Fruit fly (Drosophila melanogaster) whole organism, embryonic: Measurements from ENCODE around the gene Arf4.

Experiments
- Adf1 ChIP-seq: fragments of 200-800 bp; sonication (Bioruptor generic); IDR thresholded peaks from 2 replicates; pipeline ENCODE4 v1.3.6; 2022; ENCODE audit warnings: missing biosample characterization, missing genetic modification characterization
- BEAF-32 ChIP-seq: fragments of 200-800 bp; sonication (Bioruptor generic); optimal IDR thresholded peaks from 3 replicates; lab custom pipeline; 2017; ENCODE audit warnings: missing biosample characterization, missing genetic modification characterization, mild to moderate bottlenecking, moderate library complexity, missing genetic modification reagents
- Bgb ChIP-seq: fragments of 200-800 bp; sonication (Bioruptor generic); IDR thresholded peaks from 2 replicates; pipeline ENCODE4 v1.3.6; 2022; ENCODE audit warnings: missing biosample characterization, missing genetic modification characterization; ENCODE audit not compliant: partially characterized antibody
- CG10209 ChIP-seq: fragments of 200-800 bp; sonication (Bioruptor generic); optimal IDR thresholded peaks from 3 replicates; lab custom pipeline; 2017; ENCODE audit warnings: missing biosample characterization, mild to moderate bottlenecking, missing genetic modification characterization, missing genetic modification reagents
- CG10267 ChIP-seq: fragments of 200-800 bp; sonication (Bioruptor generic); optimal IDR thresholded peaks from 2 replicates; lab custom pipeline; 2018; ENCODE audit warnings: missing biosample characterization, mild to moderate bottlenecking, missing genetic modification characterization, moderate library complexity
- CG11085 ChIP-seq: fragments of 200-800 bp; sonication (Bioruptor generic); IDR thresholded peaks from 2 replicates; pipeline ENCODE4 v1.3.6; 2022; ENCODE audit warnings: missing biosample characterization, missing genetic modification characterization
- CG11504 ChIP-seq: fragments of 200-800 bp; sonication (Bioruptor generic); optimal IDR thresholded peaks from 3 replicates; lab custom pipeline; 2019; ENCODE audit warnings: missing biosample characterization, mild to moderate bottlenecking, missing genetic modification characterization, moderate library complexity
- CG11723 ChIP-seq: fragments of 200-800 bp; sonication (Bioruptor generic); optimal IDR thresholded peaks from 2 replicates; lab custom pipeline; 2017; ENCODE audit warnings: missing biosample characterization, mild to moderate bottlenecking, missing genetic modification characterization
- CG12659 ChIP-seq: fragments of 200-800 bp; sonication (Bioruptor generic); optimal IDR thresholded peaks from 3 replicates; lab custom pipeline; 2017; ENCODE audit warnings: mild to moderate bottlenecking, missing biosample characterization, missing genetic modification reagents, missing genetic modification characterization
- CG12744 ChIP-seq: fragments of 200-800 bp; sonication (Bioruptor generic); optimal IDR thresholded peaks from 2 replicates; lab custom pipeline; 2016; ENCODE audit warnings: missing biosample characterization, missing genetic modification characterization
- CG1832 ChIP-seq: fragments of 200-800 bp; sonication (Bioruptor generic); optimal IDR thresholded peaks from 2 replicates; lab custom pipeline; 2017; ENCODE audit warnings: missing biosample characterization, mild to moderate bottlenecking, missing genetic modification characterization, inconsistent platforms
- CG2889 ChIP-seq: fragments of 200-800 bp; sonication (Bioruptor generic); IDR thresholded peaks from 3 replicates; pipeline ENCODE4 v1.3.6; 2022; ENCODE audit warnings: missing biosample characterization, missing genetic modification characterization
- CG32767 ChIP-seq: fragments of 200-800 bp; sonication (Bioruptor generic); IDR thresholded peaks from 2 replicates; pipeline ENCODE4 v1.3.6; 2022; ENCODE audit warnings: missing biosample characterization, missing genetic modification characterization
- CG32772 ChIP-seq: fragments of 200-800 bp; sonication (Bioruptor generic); IDR thresholded peaks from 2 replicates; pipeline ENCODE4 v1.3.6; 2022; ENCODE audit warnings: missing biosample characterization, missing genetic modification characterization
- CG33557 ChIP-seq: fragments of 200-800 bp; sonication (Bioruptor generic); optimal IDR thresholded peaks from 2 replicates; lab custom pipeline; 2019; ENCODE audit warnings: missing biosample characterization, mild to moderate bottlenecking, missing genetic modification characterization, moderate library complexity
- CG34422 ChIP-seq: fragments of 200-800 bp; sonication (Bioruptor generic); IDR thresholded peaks from 3 replicates; pipeline ENCODE4 v1.3.6; 2022; ENCODE audit warnings: missing biosample characterization, missing genetic modification characterization
- CG3838 ChIP-seq: fragments of 200-800 bp; sonication (Bioruptor generic); optimal IDR thresholded peaks from 3 replicates; lab custom pipeline; 2016; ENCODE audit warnings: missing biosample characterization, missing genetic modification characterization
- CG6254 ChIP-seq: fragments of 200-800 bp; sonication (Bioruptor generic); optimal IDR thresholded peaks from 3 replicates; lab custom pipeline; 2017; ENCODE audit warnings: mild to moderate bottlenecking, missing biosample characterization, missing genetic modification reagents, missing genetic modification characterization
- CG8478 ChIP-seq: fragments of >200 bp; optimal IDR thresholded peaks from 2 replicates; lab custom pipeline; 2018
- CG8924 ChIP-seq: fragments of 200-800 bp; optimal IDR thresholded peaks from 3 replicates; lab custom pipeline; 2019; ENCODE audit warnings: missing biosample characterization, mild to moderate bottlenecking, missing genetic modification characterization, moderate library complexity
- Deaf1 ChIP-seq: fragments of 200-800 bp; optimal IDR thresholded peaks from 3 replicates; lab custom pipeline; 2019; ENCODE audit warnings: missing biosample characterization, mild to moderate bottlenecking, missing genetic modification characterization, moderate library complexity
- Dll ChIP-seq: fragments of 200-800 bp; sonication (Bioruptor generic); IDR thresholded peaks from 4 replicates; pipeline ENCODE4 v1.3.6; 2022; ENCODE audit warnings: missing biosample characterization, missing genetic modification characterization; ENCODE audit not compliant: partially characterized antibody
- Dp ChIP-seq: fragments of 200-800 bp; sonication (Bioruptor generic); optimal IDR thresholded peaks from 2 replicates; lab custom pipeline; 2018; ENCODE audit warnings: missing biosample characterization, mild to moderate bottlenecking, missing genetic modification characterization, moderate library complexity
- E2f2 ChIP-seq: fragments of 200-800 bp; sonication (Bioruptor generic); IDR thresholded peaks from 2 replicates; pipeline ENCODE4 v1.3.6; 2022; ENCODE audit warnings: missing biosample characterization, missing genetic modification characterization
- Ets65A ChIP-seq: fragments of 200-800 bp; sonication (Bioruptor generic); peaks from one replicate; lab custom pipeline; 2016; ENCODE audit warnings: missing biosample characterization, missing genetic modification characterization
- HLH4C ChIP-seq: fragments of 200-800 bp; sonication (Bioruptor generic); IDR thresholded peaks from 3 replicates; pipeline ENCODE4 v1.3.6; 2022; ENCODE audit warnings: missing biosample characterization, missing genetic modification characterization; ENCODE audit not compliant: partially characterized antibody
- Hr39 ChIP-seq: fragments of >200 bp; optimal IDR thresholded peaks from 2 replicates; lab custom pipeline; 2017
- Hr51 ChIP-seq, 2 experiments: fragments of 200-800 bp; sonication (Bioruptor generic); optimal IDR thresholded peaks; 2 replicates in 1 of 2; 3 replicates in 1 of 2; lab custom pipeline; 2016 to 2018; ENCODE audit warnings: missing biosample characterization in 2 of 2, missing genetic modification characterization in 2 of 2, mild to moderate bottlenecking in 1 of 2, moderate library complexity in 1 of 2
- Lpt ChIP-seq: fragments of >200 bp; optimal IDR thresholded peaks from 2 replicates; lab custom pipeline; 2018; ENCODE audit warnings: missing biosample characterization, missing genetic modification characterization
- Neu2 ChIP-seq: fragments of 200-800 bp; sonication (Bioruptor generic); optimal IDR thresholded peaks from 3 replicates; lab custom pipeline; 2016; ENCODE audit warnings: missing biosample characterization, missing genetic modification characterization, borderline replicate concordance
- Optix ChIP-seq: fragments of 200-800 bp; sonication (Bioruptor generic); IDR thresholded peaks from 3 replicates; pipeline ENCODE4 v1.3.6; 2022; ENCODE audit warnings: missing biosample characterization, missing genetic modification characterization
- Rfx ChIP-seq: fragments of 200-800 bp; sonication (Bioruptor generic); IDR thresholded peaks from 2 replicates; pipeline ENCODE4 v1.3.6; 2022; ENCODE audit warnings: missing biosample characterization, missing genetic modification characterization
- Stat92E ChIP-seq, 3 experiments: fragments of >200 bp in 2 of 3; fragments of 200-800 bp in 1 of 3; sonication (Bioruptor generic) in 1 of 3; optimal IDR thresholded peaks; 2 replicates each; lab custom pipeline; 2017 to 2019; ENCODE audit warnings: missing biosample characterization in 3 of 3, missing genetic modification characterization in 3 of 3, mild to moderate bottlenecking in 1 of 3, moderate library complexity in 1 of 3
- Taf1 ChIP-seq: fragments of 200-800 bp; sonication (Bioruptor generic); IDR thresholded peaks from 2 replicates; pipeline ENCODE4 v1.3.6; 2022; ENCODE audit warnings: missing biosample characterization, missing genetic modification characterization
- Tbp ChIP-seq: fragments of >200 bp; optimal IDR thresholded peaks from 2 replicates; lab custom pipeline; 2018; ENCODE audit warnings: missing biosample characterization, missing genetic modification characterization
- Trl ChIP-seq, 3 experiments: fragments of >200 bp in 2 of 3; fragments of 200-800 bp in 1 of 3; sonication (Bioruptor generic) in 1 of 3; optimal IDR thresholded peaks; 2 replicates in 1 of 3; 3 replicates in 2 of 3; lab custom pipeline; 2016 to 2017; ENCODE audit warnings: missing biosample characterization in 1 of 3, missing genetic modification characterization in 1 of 3
- danr ChIP-seq: fragments of 200-800 bp; sonication (Bioruptor generic); IDR thresholded peaks from 2 replicates; pipeline ENCODE4 v1.3.6; 2022; ENCODE audit warnings: missing biosample characterization, missing genetic modification characterization
- fd3F ChIP-seq: fragments of 200-800 bp; sonication (Bioruptor generic); optimal IDR thresholded peaks from 2 replicates; lab custom pipeline; 2018; ENCODE audit warnings: missing biosample characterization, mild to moderate bottlenecking, missing genetic modification characterization, moderate library complexity
- gro ChIP-seq: fragments of 200-800 bp; sonication (Bioruptor generic); optimal IDR thresholded peaks from 2 replicates; lab custom pipeline; 2016; ENCODE audit warnings: missing biosample characterization, missing genetic modification characterization
- hb ChIP-seq: fragments of 200-800 bp; sonication (Bioruptor generic); IDR thresholded peaks from 3 replicates; pipeline ENCODE4 v1.3.6; 2022; ENCODE audit warnings: missing biosample characterization, missing genetic modification characterization; ENCODE audit not compliant: partially characterized antibody
- hkb ChIP-seq, 2 experiments: fragments of 200-800 bp in 1 of 2; fragments of >200 bp in 1 of 2; sonication (Bioruptor generic) in 1 of 2; IDR thresholded peaks in 1 of 2; optimal IDR thresholded peaks in 1 of 2; 2 replicates each; pipeline versions ENCODE4 v1.3.6 to Lab custom; 2017 to 2022; ENCODE audit warnings: missing biosample characterization in 1 of 2, missing genetic modification characterization in 1 of 2
- lilli ChIP-seq: fragments of 200-800 bp; sonication (Bioruptor generic); optimal IDR thresholded peaks from 3 replicates; lab custom pipeline; 2016; ENCODE audit warnings: missing biosample characterization, missing genetic modification characterization
- odd ChIP-seq: fragments of 200-800 bp; sonication (Bioruptor generic); optimal IDR thresholded peaks from 2 replicates; lab custom pipeline; 2017; ENCODE audit warnings: missing biosample characterization, mild to moderate bottlenecking, missing genetic modification characterization
- pho ChIP-seq: fragments of 200-800 bp; sonication (Bioruptor generic); optimal IDR thresholded peaks from 2 replicates; lab custom pipeline; 2016; ENCODE audit warnings: missing biosample characterization, missing genetic modification characterization
- tio ChIP-seq: fragments of 200-800 bp; sonication (Bioruptor generic); optimal IDR thresholded peaks from 2 replicates; lab custom pipeline; 2017; ENCODE audit warnings: missing biosample characterization, missing genetic modification characterization, inconsistent platforms
- ttk ChIP-seq: fragments of 200-800 bp; sonication (Bioruptor generic); IDR thresholded peaks from 2 replicates; pipeline ENCODE4 v2.1.2; 2022; ENCODE audit warnings: missing biosample characterization, missing genetic modification characterization
- zen ChIP-seq: fragments of 200-800 bp; sonication (Bioruptor generic); optimal IDR thresholded peaks from 3 replicates; lab custom pipeline; 2018; ENCODE audit warnings: missing biosample characterization, mild to moderate bottlenecking, missing genetic modification characterization, moderate library complexity

Arf4 gene

dm6 chr4:1112867-1113769, 10.8 kb upstream of the Arf4 start (continued):
- peak in 1 of 3 experiments; percentile 75 for TF ChIP-seq Stat92E (GFP tag; optimal IDR thresholded peaks at IDR 0.05; lab: Kevin White, UChicago)
- TF ChIP-seq tio (GFP tag; lab: Kevin White, UChicago), result peak; percentile 92
- TF ChIP-seq Neu2 (GFP tag; lab: Kevin White, UChicago), result no peak
- no peak for TF ChIP-seq Deaf1 (tag; lab: Kevin White, UChicago)
- 0 out of 2 replicates have a peak, but pooled peaks have one; percentile 84 for TF ChIP-seq Taf1 (GFP tag; lab: Robert Waterston, UW)
- no peak for TF ChIP-seq Hr39
- TF ChIP-seq pho, result peak; percentile 90
- no peak; the same call in 1 of the 2 replicates for TF ChIP-seq CG32767 (GFP tag; lab: Robert Waterston, UW)
- no peak for TF ChIP-seq CG1832
- TF ChIP-seq Dll (GFP tag; lab: Robert Waterston, UW), result no peak
- TF ChIP-seq fd3F (GFP tag; lab: Kevin White, UChicago), result peak; percentile 84
- peak; percentile 92 for TF ChIP-seq CG6254 (GFP tag; lab: Kevin White, UChicago)
- peak; percentile 10 for TF ChIP-seq Dp (GFP tag; lab: Kevin White, UChicago)
- peak; percentile 94 for TF ChIP-seq CG10209 (GFP tag; lab: Kevin White, UChicago)
- peak; percentile 83 for TF ChIP-seq odd (GFP tag; lab: Kevin White, UChicago)
- TF ChIP-seq CG12659, result peak; percentile 94
- peak in 1 of 2 experiments; percentile 88 for TF ChIP-seq Hr51 (GFP tag; optimal IDR thresholded peaks at IDR 0.05; lab: Kevin White, UChicago)
- TF ChIP-seq lilli (GFP tag; lab: Kevin White, UChicago), result peak; percentile 97
- TF ChIP-seq CG3838 (GFP tag; lab: Kevin White, UChicago), result peak; percentile 80
- TF ChIP-seq CG34422 (GFP tag; lab: Robert Waterston, UW), result no peak
- peak; percentile 79; the same call in 1 of the 2 replicates for TF ChIP-seq CG11085
- peak; percentile 90 for TF ChIP-seq CG12744 (GFP tag; lab: Kevin White, UChicago)
- peak; percentile 87 for TF ChIP-seq CG11723 (GFP tag; lab: Kevin White, UChicago)
- TF ChIP-seq ttk (GFP tag; lab: Robert Waterston, UW), result no peak; the same call in 1 of the 2 replicates
- TF ChIP-seq HLH4C (GFP tag; lab: Robert Waterston, UW), result no peak
- TF ChIP-seq CG2889 (GFP tag; lab: Robert Waterston, UW), result no peak
- peak; percentile 83 for TF ChIP-seq gro (GFP tag; lab: Kevin White, UChicago)
- peak; percentile 66; the same call in 1 of the 2 replicates for TF ChIP-seq Adf1
- peak; percentile 80 for TF ChIP-seq E2f2 (GFP tag; lab: Robert Waterston, UW)
- TF ChIP-seq Lpt, result no peak
- no peak for TF ChIP-seq CG11504
- peak; percentile 99 for TF ChIP-seq Ets65A (GFP tag; lab: Kevin White, UChicago)
- TF ChIP-seq zen (tag; lab: Kevin White, UChicago), result peak; percentile 89
- no peak for TF ChIP-seq hkb (optimal IDR thresholded peaks at IDR 0.05; lab: Kevin White, UChicago)
- TF ChIP-seq hkb (GFP tag; IDR thresholded peaks at IDR 0.05; lab: Robert Waterston, UW), result peak; percentile 94
- peak; percentile 71; the same call in 1 of the 2 replicates for TF ChIP-seq danr
- TF ChIP-seq CG10267 (tag; lab: Kevin White, UChicago), result peak; percentile 87
- no peak for TF ChIP-seq Optix
- TF ChIP-seq CG8924, result peak; percentile 95
- peak; percentile 64; the same call in 1 of the 2 replicates for TF ChIP-seq Bgb (GFP tag; lab: Robert Waterston, UW)
- peak; percentile 15 for TF ChIP-seq BEAF-32 (GFP tag; lab: Kevin White, UChicago)
- no peak for TF ChIP-seq hb (GFP tag; lab: Robert Waterston, UW)
- no peak for TF ChIP-seq CG32772 (GFP tag; lab: Robert Waterston, UW)
- TF ChIP-seq Trl (optimal IDR thresholded peaks at IDR 0.05; lab: Kevin White, UChicago), result no peak
- TF ChIP-seq Trl (GFP tag; optimal IDR thresholded peaks at IDR 0.05; lab: Kevin White, UChicago), result peak; percentile 94
- peak; percentile 71 for TF ChIP-seq CG33557 (GFP tag; lab: Kevin White, UChicago)
- no peak; the same call in 1 of the 2 replicates for TF ChIP-seq Rfx
- no peak for TF ChIP-seq CG8478 (lab: Kevin White, UChicago)
- no peak for TF ChIP-seq Tbp (GFP tag; lab: Kevin White, UChicago)
